Worm (Caenorhabditis elegans) whole organism, early embryonic: ENCODE results near the gene zfp-3.

Experiments
- F13C5.2 ChIP-seq: sonication (generic microtip); optimal IDR thresholded peaks from 2 replicates; lab custom pipeline; 2017; ENCODE audit warnings: mild to moderate bottlenecking, missing genetic modification characterization, inconsistent platforms, missing compliant biosample characterization
- aly-1 ChIP-seq: sonication (generic microtip); optimal IDR thresholded peaks from 2 replicates; lab custom pipeline; 2016; ENCODE audit warnings: missing genetic modification characterization, missing compliant biosample characterization
- ama-1 ChIP-seq: fragments of 150-350 bp; optimal IDR thresholded peaks from 2 replicates; lab custom pipeline; 2014
- ceh-13 ChIP-seq: fragments of 200-800 bp; sonication (Bioruptor generic); optimal IDR thresholded peaks from 2 replicates; lab custom pipeline; 2018; ENCODE audit warnings: mild to moderate bottlenecking, missing genetic modification characterization, missing compliant biosample characterization
- ceh-36 ChIP-seq: sonication (generic microtip); optimal IDR thresholded peaks from 2 replicates; lab custom pipeline; 2016; ENCODE audit warnings: missing genetic modification characterization, inconsistent platforms, missing compliant biosample characterization
- hmg-4 ChIP-seq: fragments of 200-800 bp; sonication (Bioruptor generic); optimal IDR thresholded peaks from 2 replicates; lab custom pipeline; 2018; ENCODE audit warnings: mild to moderate bottlenecking, missing genetic modification characterization, missing compliant biosample characterization
- tra-4 ChIP-seq: sonication (generic microtip); optimal IDR thresholded peaks from 2 replicates; lab custom pipeline; 2017; ENCODE audit warnings: missing genetic modification characterization, missing compliant biosample characterization

- no peak for TF ChIP-seq tra-4 (tag; lab: Kevin White, UChicago)
- no peak for TF ChIP-seq hmg-4 (GFP tag; lab: Kevin White, UChicago)
- no peak for TF ChIP-seq ama-1 (lab: Kevin White, UChicago)
- TF ChIP-seq ceh-13 = no peak
- TF ChIP-seq aly-1 (tag; lab: Kevin White, UChicago) = no peak
- no peak for TF ChIP-seq F13C5.2 (tag; lab: Kevin White, UChicago)
- TF ChIP-seq ceh-36 (tag; lab: Kevin White, UChicago) = no peak
Measured at ce11 chrX:1471232-1471631, 24.8 kb upstream of the zfp-3 start.
